Fruit fly (Drosophila melanogaster) whole organism, adult: Measurements from ENCODE around the gene Fntb.

Experiments used
- CG11617 ChIP-seq: fragments of 200-800 bp; sonication (Bioruptor generic); optimal IDR thresholded peaks from 2 replicates; lab custom pipeline; 2017; ENCODE audit warnings: mild to moderate bottlenecking, missing biosample characterization, missing genetic modification reagents, missing genetic modification characterization
- CG12768 ChIP-seq: fragments of 200-800 bp; sonication (Bioruptor generic); optimal IDR thresholded peaks from 2 replicates; lab custom pipeline; 2017; ENCODE audit warnings: missing biosample characterization, missing genetic modification characterization, mild to moderate bottlenecking, moderate library complexity, missing genetic modification reagents
- CG14711 ChIP-seq: fragments of 200-800 bp; sonication (Bioruptor generic); optimal IDR thresholded peaks from 2 replicates; lab custom pipeline; 2018; ENCODE audit warnings: missing biosample characterization, mild to moderate bottlenecking, missing genetic modification characterization, moderate library complexity
- CG1620 ChIP-seq: fragments of 200-800 bp; sonication (Bioruptor generic); optimal IDR thresholded peaks from 2 replicates; lab custom pipeline; 2016; ENCODE audit warnings: missing biosample characterization, missing genetic modification characterization
- CG33017 ChIP-seq: fragments of 200-800 bp; sonication (Bioruptor generic); optimal IDR thresholded peaks from 2 replicates; lab custom pipeline; 2018; ENCODE audit warnings: missing biosample characterization, mild to moderate bottlenecking, missing genetic modification characterization, moderate library complexity
- CG5204 ChIP-seq: fragments of 200-800 bp; sonication (Bioruptor generic); optimal IDR thresholded peaks from 2 replicates; lab custom pipeline; 2016; ENCODE audit warnings: missing biosample characterization, missing genetic modification characterization
- CG7101 ChIP-seq: fragments of 200-800 bp; sonication (Bioruptor generic); optimal IDR thresholded peaks from 2 replicates; lab custom pipeline; 2018; ENCODE audit warnings: missing biosample characterization, mild to moderate bottlenecking, missing genetic modification characterization, moderate library complexity
- Clk ChIP-seq: fragments of 200-800 bp; sonication (Bioruptor generic); optimal IDR thresholded peaks from 2 replicates; lab custom pipeline; 2017; ENCODE audit warnings: missing biosample characterization, missing genetic modification characterization
- Crg-1 ChIP-seq: fragments of 200-800 bp; sonication (Bioruptor generic); optimal IDR thresholded peaks from 2 replicates; lab custom pipeline; 2016; ENCODE audit warnings: missing biosample characterization, missing genetic modification characterization
- Hr96 ChIP-seq: fragments of 200-800 bp; sonication (Bioruptor generic); optimal IDR thresholded peaks from 2 replicates; lab custom pipeline; 2016; ENCODE audit warnings: missing biosample characterization, missing genetic modification characterization
- Mnt ChIP-seq: fragments of 200-800 bp; sonication (Bioruptor generic); optimal IDR thresholded peaks from 2 replicates; lab custom pipeline; 2016; ENCODE audit warnings: missing biosample characterization, mild to moderate bottlenecking, missing genetic modification characterization
- bab1 ChIP-seq: fragments of 200-800 bp; sonication (Bioruptor generic); optimal IDR thresholded peaks from 3 replicates; lab custom pipeline; 2019; ENCODE audit warnings: missing biosample characterization, mild to moderate bottlenecking, missing genetic modification characterization, moderate library complexity
- cic ChIP-seq: fragments of 200-800 bp; sonication (Bioruptor generic); optimal IDR thresholded peaks from 2 replicates; lab custom pipeline; 2017; ENCODE audit warnings: missing biosample characterization, mild to moderate bottlenecking, missing genetic modification characterization, moderate library complexity
- cnc ChIP-seq, 2 experiments: fragments of >200 bp; optimal IDR thresholded peaks; 2 replicates each; lab custom pipeline; 2017
- kay ChIP-seq: fragments of 200-800 bp; sonication (Bioruptor generic); peaks from one replicate; lab custom pipeline; 2016; ENCODE audit warnings: missing biosample characterization, missing genetic modification characterization, borderline replicate concordance
- ovo ChIP-seq: fragments of 200-800 bp; sonication (Bioruptor generic); optimal IDR thresholded peaks from 2 replicates; lab custom pipeline; 2016; ENCODE audit warnings: missing biosample characterization, missing genetic modification characterization
- tj ChIP-seq: fragments of 200-800 bp; sonication (Bioruptor generic); optimal IDR thresholded peaks from 3 replicates; lab custom pipeline; 2017; ENCODE audit warnings: missing biosample characterization, mild to moderate bottlenecking, missing genetic modification characterization, moderate library complexity
- toe ChIP-seq: fragments of 200-800 bp; sonication (Bioruptor generic); optimal IDR thresholded peaks from 2 replicates; lab custom pipeline; 2016; ENCODE audit warnings: missing biosample characterization, missing genetic modification characterization

The Fntb gene

dm6 chr3R:16480995-16481394 lies 48.2 kb downstream of the Fntb start, which contains the start of gene Dhfr:
Gene Dhfr, plus strand, starts transcription at chr3R:16481167.
- TF ChIP-seq Clk (GFP tag; lab: Kevin White, UChicago): no peak
- TF ChIP-seq bab1: no peak
- no peak for TF ChIP-seq ovo (GFP tag; lab: Kevin White, UChicago)
- no peak for TF ChIP-seq CG14711 (tag; lab: Kevin White, UChicago)
- TF ChIP-seq CG33017 (tag; lab: Kevin White, UChicago): no peak
- no peak for TF ChIP-seq Crg-1 (GFP tag; lab: Kevin White, UChicago)
- no peak for TF ChIP-seq Mnt (GFP tag; lab: Kevin White, UChicago)
- TF ChIP-seq CG1620: no peak
- no peak for TF ChIP-seq Hr96 (GFP tag; lab: Kevin White, UChicago)
- TF ChIP-seq toe (GFP tag; lab: Kevin White, UChicago): no peak
- no peak for TF ChIP-seq cnc (optimal IDR thresholded peaks at IDR 0.05; lab: Kevin White, UChicago)
- no peak for TF ChIP-seq CG7101 (tag; lab: Kevin White, UChicago)
- no peak for TF ChIP-seq tj (GFP tag; lab: Kevin White, UChicago)

- TF ChIP-seq toe (GFP tag; lab: Kevin White, UChicago) (peak; percentile 13), CG14711 (tag; lab: Kevin White, UChicago) (no peak), cic (no peak), Hr96 (GFP tag; lab: Kevin White, UChicago) (no peak), CG7101 (tag; lab: Kevin White, UChicago) (peak; percentile 0), Crg-1 (GFP tag; lab: Kevin White, UChicago) (peak; percentile 39), kay (peak; percentile 82), CG1620 (peak; percentile 29), CG5204 (GFP tag; lab: Kevin White, UChicago) (peak; percentile 15), Mnt (GFP tag; lab: Kevin White, UChicago) (peak; percentile 2)
Measured at dm6 chr3R:16482276-16482675, 49.5 kb downstream of the Fntb start, which contains the start of gene Sdhaf3. Gene Sdhaf3, minus strand, starts transcription at chr3R:16482452.

dm6 chr3R:16483877-16484417 lies 51.1 kb downstream of the Fntb start, which contains the start of gene Der-2:
Gene Der-2, minus strand, starts transcription at chr3R:16484223.
- TF ChIP-seq cic: no peak
- TF ChIP-seq kay: peak; percentile 38
- no peak for TF ChIP-seq Hr96 (GFP tag; lab: Kevin White, UChicago)
- no peak for TF ChIP-seq CG33017 (tag; lab: Kevin White, UChicago)
- no peak for TF ChIP-seq CG12768
- TF ChIP-seq CG11617 (GFP tag; lab: Kevin White, UChicago): no peak
- TF ChIP-seq cnc (optimal IDR thresholded peaks at IDR 0.05; lab: Kevin White, UChicago): no peak
- no peak for TF ChIP-seq toe (GFP tag; lab: Kevin White, UChicago)
- no peak for TF ChIP-seq CG5204 (GFP tag; lab: Kevin White, UChicago)
- TF ChIP-seq ovo (GFP tag; lab: Kevin White, UChicago): no peak
- TF ChIP-seq bab1: peak; percentile 22
- no peak for TF ChIP-seq CG14711 (tag; lab: Kevin White, UChicago)
- no peak for TF ChIP-seq CG1620
- no peak for TF ChIP-seq Mnt (GFP tag; lab: Kevin White, UChicago)
